Worm (Caenorhabditis elegans) whole organism, L1 larva: ENCODE data around the gene D1044.1.

Experiments used
- F16B12.6 ChIP-seq: fragments of 150-350 bp; optimal IDR thresholded peaks from 2 replicates; lab custom pipeline; 2014; ENCODE audit warnings: missing biosample characterization, missing genetic modification characterization
- blmp-1 ChIP-seq: fragments of 150-350 bp; optimal IDR thresholded peaks from 2 replicates; lab custom pipeline; 2014; ENCODE audit warnings: missing biosample characterization, missing genetic modification characterization
- ceh-82 ChIP-seq, 3 experiments: fragments of 150-350 bp in 1 of 3; sonication (generic microtip) in 2 of 3; optimal IDR thresholded peaks; 2 replicates each; lab custom pipeline; 2014 to 2017; ENCODE audit warnings: missing biosample characterization in 3 of 3, missing genetic modification characterization in 3 of 3
- dpl-1 ChIP-seq, 3 experiments: fragments of 150-350 bp in 2 of 3; sonication (generic microtip) in 1 of 3; optimal IDR thresholded peaks; 2 replicates each; lab custom pipeline; 2014 to 2017; ENCODE audit warnings: missing biosample characterization in 3 of 3, missing genetic modification characterization in 3 of 3, missing genetic modification reagents in 3 of 3
- lin-13 ChIP-seq: fragments of 150-350 bp; optimal IDR thresholded peaks from 2 replicates; lab custom pipeline; 2014; ENCODE audit warnings: missing biosample characterization, missing genetic modification reagents, missing genetic modification characterization
- lin-15B ChIP-seq: fragments of 150-350 bp; sonication (generic microtip); optimal IDR thresholded peaks from 3 replicates; lab custom pipeline; 2014; ENCODE audit warnings: missing biosample characterization, missing genetic modification characterization
- nhr-11 ChIP-seq: fragments of 150-350 bp; optimal IDR thresholded peaks from 2 replicates; lab custom pipeline; 2014; ENCODE audit warnings: missing biosample characterization, missing genetic modification characterization
- nhr-71 ChIP-seq: sonication (generic microtip); optimal IDR thresholded peaks from 2 replicates; lab custom pipeline; 2016; ENCODE audit warnings: mild to moderate bottlenecking, missing genetic modification characterization, moderate library complexity, missing compliant biosample characterization
- nhr-84 ChIP-seq: sonication (generic microtip); optimal IDR thresholded peaks from 2 replicates; lab custom pipeline; 2017; ENCODE audit warnings: missing biosample characterization, missing genetic modification characterization
- rnt-1 ChIP-seq: sonication (generic microtip); optimal IDR thresholded peaks from 2 replicates; lab custom pipeline; 2016; ENCODE audit warnings: mild to moderate bottlenecking, missing genetic modification characterization, moderate library complexity, missing compliant biosample characterization

ce11 chrIII:5552072-5552667 is 8.1 kb downstream of the D1044.1 start, which contains the start of gene F09F7.6:
- no peak for TF ChIP-seq nhr-84 (tag; lab: Kevin White, UChicago)
- peak; percentile 95 for TF ChIP-seq nhr-71
- TF ChIP-seq nhr-11 (tag; lab: Kevin White, UChicago), result no peak
- TF ChIP-seq blmp-1 (tag; lab: Kevin White, UChicago), result peak; percentile 44
- no peak for TF ChIP-seq ceh-82 (tag; optimal IDR thresholded peaks at IDR 0.05; lab: Kevin White, UChicago)
- TF ChIP-seq lin-15B (tag; lab: Kevin White, UChicago), result no peak
- no peak for TF ChIP-seq F16B12.6 (tag; lab: Kevin White, UChicago)
- peak; percentile 76 for TF ChIP-seq rnt-1
- peak; percentile 4 for TF ChIP-seq lin-13 (GFP tag; lab: Kevin White, UChicago)
- TF ChIP-seq dpl-1 (GFP tag; optimal IDR thresholded peaks at IDR 0.05; lab: Kevin White, UChicago), result peak in 2 of 3 experiments; percentile 21 to 42
